Fruit fly (Drosophila melanogaster): ENCODE results near the gene CG3713.
A peak's percentile ranks its signal among the peaks of the same experiment; 100 is the strongest.

Gene CG3713

dm6 chrX:873739-874138 lies 26.8 kb upstream of the CG3713 start (continued):
- TF ChIP-seq gem (tag; optimal IDR thresholded peaks at IDR 0.05) (peak; percentile 47), CG15696 (tag; optimal IDR thresholded peaks at IDR 0.05) (no peak), Gsc (GFP tag; IDR thresholded peaks at IDR 0.05) (no peak), zfh1 (GFP tag; IDR thresholded peaks at IDR 0.05) (peak; percentile 42; the same call in 1 of the 3 replicates), bsh (GFP tag; optimal IDR thresholded peaks at IDR 0.05) (peak in 1 of 2 experiments; percentile 26), hb (GFP tag; IDR thresholded peaks at IDR 0.05; ENCODE audit: partially characterized antibody) (no peak), Ptx1 (GFP tag; IDR thresholded peaks at IDR 0.05) (peak; percentile 32; the same call in 1 of the 2 replicates), CG4854 (GFP tag; optimal IDR thresholded peaks at IDR 0.05) (no peak), CG32772 (GFP tag; IDR thresholded peaks at IDR 0.05) (0 out of 2 replicates have a peak, but pooled peaks have one; percentile 10), CG9215 (GFP tag; IDR thresholded peaks at IDR 0.05) (0 out of 2 replicates have a peak, but pooled peaks have one; percentile 8), Hey (tag; optimal IDR thresholded peaks at IDR 0.05) (no peak), CG7556 (GFP tag; optimal IDR thresholded peaks at IDR 0.05) (peak; percentile 28), CG31441 (GFP tag; IDR thresholded peaks at IDR 0.05) (0 out of 2 replicates have a peak, but pooled peaks have one; percentile 30), peb (GFP tag; IDR thresholded peaks at IDR 0.05) (no peak), Gug (GFP tag; IDR thresholded peaks at IDR 0.05) (no peak), org-1 (GFP tag; optimal IDR thresholded peaks at IDR 0.05) (no peak), chn (GFP tag; optimal IDR thresholded peaks at IDR 0.05) (no peak), Hr51 (GFP tag; optimal IDR thresholded peaks at IDR 0.05) (peak in 1 of 2 experiments; percentile 27), CG8944 (GFP tag; optimal IDR thresholded peaks at IDR 0.05) (no peak), Sox102F (GFP tag; optimal IDR thresholded peaks at IDR 0.05) (peak; percentile 38), Ssrp (tag; optimal IDR thresholded peaks at IDR 0.05) (no peak), mirr (GFP tag; optimal IDR thresholded peaks at IDR 0.05) (no peak), Atf-2 (GFP tag; optimal IDR thresholded peaks at IDR 0.05) (peak; percentile 4), sens (GFP tag) (peak; percentile 8), p53 (GFP tag; optimal IDR thresholded peaks at IDR 0.05) (no peak), row (GFP tag; IDR thresholded peaks at IDR 0.05) (peak; percentile 45), CG6813 (GFP tag; optimal IDR thresholded peaks at IDR 0.05) (no peak), gsb-n (tag; optimal IDR thresholded peaks at IDR 0.05) (no peak), ftz-f1 (GFP tag; optimal IDR thresholded peaks at IDR 0.05) (no peak), lilli (GFP tag; optimal IDR thresholded peaks at IDR 0.05) (peak; percentile 36), CG7928 (GFP tag; optimal IDR thresholded peaks at IDR 0.05) (no peak), NfI (GFP tag; optimal IDR thresholded peaks at IDR 0.05) (peak; percentile 9), CG11696 (GFP tag; IDR thresholded peaks at IDR 0.05) (no peak), Xbp1 (GFP tag; optimal IDR thresholded peaks at IDR 0.05) (peak; percentile 24), tio (GFP tag; optimal IDR thresholded peaks at IDR 0.05) (no peak), CG8290 (GFP tag; optimal IDR thresholded peaks at IDR 0.05) (no peak), CG8290 (tag; optimal IDR thresholded peaks at IDR 0.05) (peak in 1 of 2 experiments; percentile 18), Lim3 (GFP tag; IDR thresholded peaks at IDR 0.05) (no peak), cwo (GFP tag; optimal IDR thresholded peaks at IDR 0.05) (peak; percentile 18), Ets65A (GFP tag) (peak; percentile 89), psq (GFP tag; optimal IDR thresholded peaks at IDR 0.05) (no peak), CG18599 (GFP tag; optimal IDR thresholded peaks at IDR 0.05) (peak; percentile 46), CG31365 (tag; optimal IDR thresholded peaks at IDR 0.05) (no peak), Med (GFP tag) (peak; percentile 81), CG10543 (GFP tag; optimal IDR thresholded peaks at IDR 0.05) (no peak), CG11504 (tag; optimal IDR thresholded peaks at IDR 0.05) (peak; percentile 55), HLH3B (GFP tag; IDR thresholded peaks at IDR 0.05) (0 out of 2 replicates have a peak, but pooled peaks have one; percentile 11), phol (tag; optimal IDR thresholded peaks at IDR 0.05) (peak; percentile 35), onecut (GFP tag; IDR thresholded peaks at IDR 0.05) (peak; percentile 75), CG3995 (GFP tag; optimal IDR thresholded peaks at IDR 0.05) (no peak), jumu (GFP tag; optimal IDR thresholded peaks at IDR 0.05) (peak; percentile 4)

Measured in whole organism, embryonic.